Fruit fly (Drosophila melanogaster): ENCODE measurements around the gene Brd.
A peak's percentile ranks its signal among the peaks of the same experiment; 100 is the strongest.

Brd gene

dm6 chr3L:14958613-14959327 lies 13.7 kb upstream of the Brd start (continued):
- no peak for TF ChIP-seq CG4404 (GFP tag; IDR thresholded peaks at IDR 0.05)
- no peak for TF ChIP-seq bab2 (GFP tag; optimal IDR thresholded peaks at IDR 0.05)
- no peak for TF ChIP-seq CG32772 (GFP tag; IDR thresholded peaks at IDR 0.05)
- TF ChIP-seq CG15479 (GFP tag; optimal IDR thresholded peaks at IDR 0.05) = peak; percentile 81
- TF ChIP-seq twi (tag; optimal IDR thresholded peaks at IDR 0.05) = peak; percentile 67
- no peak for TF ChIP-seq CG8089 (GFP tag; optimal IDR thresholded peaks at IDR 0.05)
- TF ChIP-seq PHDP (tag; optimal IDR thresholded peaks at IDR 0.05) = no peak
- TF ChIP-seq ab (GFP tag; optimal IDR thresholded peaks at IDR 0.05) = no peak
- no peak for TF ChIP-seq H15 (GFP tag; IDR thresholded peaks at IDR 0.05)
- no peak for TF ChIP-seq fd96Cb (tag; optimal IDR thresholded peaks at IDR 0.05)
- TF ChIP-seq cato (GFP tag; optimal IDR thresholded peaks at IDR 0.05; ENCODE audit: borderline replicate concordance) = no peak
- TF ChIP-seq org-1 (GFP tag; optimal IDR thresholded peaks at IDR 0.05) = no peak
- TF ChIP-seq pum (GFP tag; optimal IDR thresholded peaks at IDR 0.05) = no peak
- TF ChIP-seq sens (GFP tag) = no peak
- TF ChIP-seq zfh1 (GFP tag; IDR thresholded peaks at IDR 0.05) = no peak
- no peak for TF ChIP-seq gfzf (GFP tag; optimal IDR thresholded peaks at IDR 0.05)
- TF ChIP-seq esg (GFP tag; conservative IDR thresholded peaks at IDR 0.05) = no peak
- no peak for TF ChIP-seq H2.0 (GFP tag; IDR thresholded peaks at IDR 0.05)
- no peak for TF ChIP-seq dm (GFP tag; optimal IDR thresholded peaks at IDR 0.05)
- TF ChIP-seq D (optimal IDR thresholded peaks at IDR 0.05) = peak; percentile 91
- TF ChIP-seq D (GFP tag; optimal IDR thresholded peaks at IDR 0.05) = no peak
- TF ChIP-seq CG6765 (GFP tag; optimal IDR thresholded peaks at IDR 0.05) = no peak
- TF ChIP-seq HHEX (GFP tag; optimal IDR thresholded peaks at IDR 0.05) = no peak
- TF ChIP-seq gcm (GFP tag; optimal IDR thresholded peaks at IDR 0.05) = no peak
- no peak for TF ChIP-seq repo (GFP tag; optimal IDR thresholded peaks at IDR 0.05)
- no peak for TF ChIP-seq CG14050 (GFP tag; IDR thresholded peaks at IDR 0.05)
- no peak for TF ChIP-seq B-H2 (GFP tag; optimal IDR thresholded peaks at IDR 0.05)
- no peak for TF ChIP-seq Sry-δ (GFP tag; optimal IDR thresholded peaks at IDR 0.05)
- no peak for TF ChIP-seq ap (GFP tag; IDR thresholded peaks at IDR 0.05)
- no peak for TF ChIP-seq ken (GFP tag; IDR thresholded peaks at IDR 0.05)
- no peak for TF ChIP-seq CG12299 (tag; optimal IDR thresholded peaks at IDR 0.05)
- no peak for TF ChIP-seq CG16863 (GFP tag; optimal IDR thresholded peaks at IDR 0.05)
- no peak for TF ChIP-seq CG1647 (GFP tag; optimal IDR thresholded peaks at IDR 0.05)
- TF ChIP-seq ro (GFP tag; IDR thresholded peaks at IDR 0.05) = no peak
- TF ChIP-seq CG31365 (tag; optimal IDR thresholded peaks at IDR 0.05) = no peak
- no peak for TF ChIP-seq nom (GFP tag; optimal IDR thresholded peaks at IDR 0.05)
- peak; percentile 79; the same call in 2 of the 3 replicates for TF ChIP-seq CG2199 (GFP tag; IDR thresholded peaks at IDR 0.05)
- no peak for TF ChIP-seq Oli (tag; optimal IDR thresholded peaks at IDR 0.05)
- TF ChIP-seq CG10431 (GFP tag; optimal IDR thresholded peaks at IDR 0.05) = no peak
- no peak for TF ChIP-seq CG6689 (GFP tag; IDR thresholded peaks at IDR 0.05)
- TF ChIP-seq ac (GFP tag; optimal IDR thresholded peaks at IDR 0.05) = no peak
- peak; percentile 49; the same call in 1 of the 2 replicates for TF ChIP-seq chm (GFP tag; IDR thresholded peaks at IDR 0.05)
- peak in 1 of 2 experiments; percentile 71 for TF ChIP-seq tll (GFP tag; optimal IDR thresholded peaks at IDR 0.05)
- TF ChIP-seq CG1529 (GFP tag; optimal IDR thresholded peaks at IDR 0.05) = no peak
- TF ChIP-seq usp (GFP tag; optimal IDR thresholded peaks at IDR 0.05) = no peak
- peak; percentile 44 for TF ChIP-seq odd (GFP tag; optimal IDR thresholded peaks at IDR 0.05)
- no peak for TF ChIP-seq jigr1 (GFP tag; IDR thresholded peaks at IDR 0.05)
- no peak for TF ChIP-seq NFAT (GFP tag; IDR thresholded peaks at IDR 0.05)
- no peak for TF ChIP-seq CG2129 (GFP tag; IDR thresholded peaks at IDR 0.05; ENCODE audit: partially characterized antibody)
- no peak for TF ChIP-seq dmrt11E (tag; optimal IDR thresholded peaks at IDR 0.05)
- no peak for TF ChIP-seq sisA (GFP tag; IDR thresholded peaks at IDR 0.05)
- no peak for TF ChIP-seq ranshi (GFP tag; IDR thresholded peaks at IDR 0.05)
